Fruit fly (Drosophila melanogaster) whole organism: ENCODE data around the gene CG12310.

Source experiments
- Dll ChIP-seq: fragments of >200 bp; optimal IDR thresholded peaks from 2 replicates; lab custom pipeline; 2017
- EcR ChIP-seq, 2 experiments: fragments of >200 bp; optimal IDR thresholded peaks; 2 replicates each; lab custom pipeline; 2017; ENCODE audit warnings: missing biosample characterization in 2 of 2, missing genetic modification characterization in 2 of 2, missing genetic modification reagents in 2 of 2
- psq ChIP-seq: fragments of >200 bp; optimal IDR thresholded peaks from 2 replicates; lab custom pipeline; 2017
- usp ChIP-seq: fragments of >200 bp; optimal IDR thresholded peaks from 2 replicates; lab custom pipeline; 2017; ENCODE audit warnings: missing biosample characterization, missing genetic modification characterization, mixed read lengths

DNA sequence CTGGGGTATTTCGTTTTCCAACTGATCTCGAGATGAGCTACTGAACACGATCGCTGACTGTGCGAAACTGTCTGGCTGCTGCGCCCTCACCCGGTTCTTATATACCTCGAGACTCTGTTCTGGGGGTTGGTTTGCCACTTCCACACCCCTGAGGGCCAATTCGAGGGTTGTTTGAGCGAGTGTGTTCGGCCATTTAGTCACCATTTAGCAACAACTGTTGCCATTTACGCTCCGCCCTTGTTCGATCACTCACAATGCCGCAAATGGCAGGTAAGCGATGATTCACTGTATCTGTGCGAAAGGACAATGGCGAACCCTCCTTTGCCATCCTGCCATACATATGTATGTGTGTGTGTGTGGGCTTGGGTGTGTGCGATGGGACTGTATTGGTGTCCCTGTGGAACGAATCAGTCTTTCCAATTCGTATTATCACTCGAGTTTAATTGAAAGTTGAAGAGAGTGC is 6.7 kb downstream of the CG12310 start, which contains the start of gene ind:
- TF ChIP-seq psq (lab: Kevin White, UChicago) = no peak
- TF ChIP-seq usp (GFP tag; lab: Kevin White, UChicago) = no peak
- no peak for TF ChIP-seq EcR (GFP tag; optimal IDR thresholded peaks at IDR 0.05; lab: Kevin White, UChicago)
- TF ChIP-seq Dll = no peak
